Worm (Caenorhabditis elegans) whole organism, L4 larva: Measurements from ENCODE around the gene osm-8.

ENCODE experiments used
- D1046.2 ChIP-seq: fragments of 200-800 bp; sonication (Bioruptor generic); IDR thresholded peaks from 2 replicates; pipeline ENCODE4 v1.3.6; 2022; ENCODE audit warnings: missing genetic modification characterization, missing compliant biosample characterization
- F26F4.8 ChIP-seq: fragments of 200-800 bp; sonication (Bioruptor generic); conservative IDR thresholded peaks from 2 replicates; pipeline ENCODE4 v1.3.6; 2022; ENCODE audit warnings: missing genetic modification characterization, missing compliant biosample characterization
- R02D3.7 ChIP-seq: fragments of 150-350 bp; sonication (generic microtip); optimal IDR thresholded peaks from 3 replicates; lab custom pipeline; 2014; ENCODE audit warnings: missing biosample characterization, missing genetic modification characterization
- T26A8.4 ChIP-seq: fragments of 200-800 bp; sonication (Bioruptor generic); IDR thresholded peaks from 2 replicates; pipeline ENCODE4 v1.3.6; 2022; ENCODE audit warnings: missing genetic modification characterization, missing compliant biosample characterization
- Y105C5A.15 ChIP-seq: fragments of 200-800 bp; sonication (Bioruptor generic); IDR thresholded peaks from 2 replicates; pipeline ENCODE4 v1.3.6; 2022; ENCODE audit warnings: missing genetic modification characterization, missing compliant biosample characterization
- Y5F2A.4 ChIP-seq: fragments of 200-800 bp; sonication (Bioruptor generic); optimal IDR thresholded peaks from 2 replicates; lab custom pipeline; 2018; ENCODE audit warnings: mild to moderate bottlenecking, missing genetic modification characterization, missing compliant biosample characterization
- aha-1 ChIP-seq: fragments of 150-350 bp; peaks from one replicate; lab custom pipeline; 2014; ENCODE audit warnings: missing biosample characterization, missing genetic modification characterization
- aly-2 ChIP-seq: sonication (generic microtip); optimal IDR thresholded peaks from 2 replicates; lab custom pipeline; 2018; ENCODE audit warnings: missing biosample characterization, missing genetic modification characterization
- ama-1 ChIP-seq: fragments of 150-350 bp; optimal IDR thresholded peaks from 2 replicates; lab custom pipeline; 2014; ENCODE audit warnings: inconsistent platforms, mixed read lengths
- arid-1 ChIP-seq: fragments of 200-800 bp; sonication (Bioruptor generic); conservative IDR thresholded peaks from 2 replicates; pipeline ENCODE4 v1.3.6; 2022; ENCODE audit warnings: missing genetic modification reagents, missing genetic modification characterization, missing compliant biosample characterization
- ceh-20 ChIP-seq: fragments of 200-800 bp; sonication (Bioruptor generic); IDR thresholded peaks from 2 replicates; pipeline ENCODE4 v1.3.6; 2022; ENCODE audit warnings: missing genetic modification reagents, missing genetic modification characterization, missing compliant biosample characterization
- ceh-44 ChIP-seq: fragments of 200-800 bp; sonication (Bioruptor generic); IDR thresholded peaks from 2 replicates; pipeline ENCODE4 v1.3.6; 2022; ENCODE audit warnings: missing genetic modification reagents, missing genetic modification characterization, missing compliant biosample characterization
- ceh-82 ChIP-seq: sonication (generic microtip); optimal IDR thresholded peaks from 2 replicates; lab custom pipeline; 2017; ENCODE audit warnings: missing biosample characterization, missing genetic modification characterization
- cey-2 ChIP-seq: sonication (generic microtip); optimal IDR thresholded peaks from 3 replicates; lab custom pipeline; 2017; ENCODE audit warnings: missing genetic modification characterization, mild to moderate bottlenecking, missing compliant biosample characterization, antibody characterized with exemption, borderline replicate concordance; ENCODE audit not compliant: insufficient read depth
- daf-19 ChIP-seq: fragments of 200-800 bp; sonication (Bioruptor generic); conservative IDR thresholded peaks from 2 replicates; pipeline ENCODE4 v1.3.6; 2022; ENCODE audit warnings: missing genetic modification characterization, missing compliant biosample characterization
- daf-8 ChIP-seq: fragments of 200-800 bp; sonication (Bioruptor generic); IDR thresholded peaks from 2 replicates; pipeline ENCODE4 v1.3.6; 2022; ENCODE audit warnings: missing genetic modification characterization, missing compliant biosample characterization
- dmd-8 ChIP-seq: fragments of 200-800 bp; sonication (Bioruptor generic); IDR thresholded peaks from 2 replicates; pipeline ENCODE4 v1.3.6; 2022; ENCODE audit warnings: missing genetic modification characterization, missing compliant biosample characterization
- dmd-9 ChIP-seq: fragments of 200-800 bp; sonication (Bioruptor generic); IDR thresholded peaks from 2 replicates; pipeline ENCODE4 v1.3.6; 2022; ENCODE audit warnings: missing genetic modification reagents, missing genetic modification characterization, missing compliant biosample characterization
- dpl-1 ChIP-seq: fragments of 150-350 bp; optimal IDR thresholded peaks from 2 replicates; lab custom pipeline; 2014; ENCODE audit warnings: missing biosample characterization, missing genetic modification reagents, missing genetic modification characterization
- dve-1 ChIP-seq: sonication (generic microtip); optimal IDR thresholded peaks from 2 replicates; lab custom pipeline; 2017; ENCODE audit warnings: antibody characterized with exemption, mild to moderate bottlenecking, missing genetic modification characterization, missing compliant biosample characterization; ENCODE audit not compliant: insufficient read depth
- fkh-10 ChIP-seq: fragments of 150-350 bp; optimal IDR thresholded peaks from 2 replicates; lab custom pipeline; 2014; ENCODE audit warnings: missing biosample characterization, missing genetic modification reagents, missing genetic modification characterization
- hlh-11 ChIP-seq: fragments of 200-800 bp; sonication (Bioruptor generic); optimal IDR thresholded peaks from 2 replicates; lab custom pipeline; 2018; ENCODE audit warnings: mild to moderate bottlenecking, missing genetic modification characterization, missing compliant biosample characterization
- lim-7 ChIP-seq: fragments of 200-800 bp; sonication (Bioruptor generic); IDR thresholded peaks from 2 replicates; pipeline ENCODE4 v1.3.6; 2022; ENCODE audit warnings: missing genetic modification characterization, missing compliant biosample characterization
- lin-38 ChIP-seq: fragments of 200-800 bp; sonication (Bioruptor generic); IDR thresholded peaks from 2 replicates; pipeline ENCODE4 v1.3.6; 2022; ENCODE audit warnings: missing genetic modification reagents, missing genetic modification characterization, missing compliant biosample characterization
- lin-39 ChIP-seq: fragments of 150-350 bp; optimal IDR thresholded peaks from 2 replicates; lab custom pipeline; 2014; ENCODE audit warnings: missing biosample characterization, missing genetic modification reagents, missing genetic modification characterization
- lir-3 ChIP-seq: sonication (generic microtip); optimal IDR thresholded peaks from 2 replicates; lab custom pipeline; 2016; ENCODE audit warnings: mild to moderate bottlenecking, missing genetic modification characterization, missing compliant biosample characterization
- madf-9 ChIP-seq: fragments of 200-800 bp; sonication (Bioruptor generic); conservative IDR thresholded peaks from 2 replicates; pipeline ENCODE4 v1.3.6; 2022; ENCODE audit warnings: missing genetic modification reagents, missing genetic modification characterization, missing compliant biosample characterization
- mdl-1 ChIP-seq, 2 experiments: fragments of 150-350 bp in 1 of 2; sonication (generic microtip) in 1 of 2; optimal IDR thresholded peaks; 2 replicates each; lab custom pipeline; 2014 to 2017; ENCODE audit warnings: missing biosample characterization in 2 of 2, missing genetic modification characterization in 2 of 2
- nhr-111 ChIP-seq: fragments of 200-800 bp; sonication (Bioruptor generic); optimal IDR thresholded peaks from 2 replicates; lab custom pipeline; 2018; ENCODE audit warnings: mild to moderate bottlenecking, missing genetic modification characterization, missing compliant biosample characterization
- nhr-237 ChIP-seq: sonication (generic microtip); optimal IDR thresholded peaks from 2 replicates; lab custom pipeline; 2017; ENCODE audit warnings: missing biosample characterization, missing genetic modification characterization
- nhr-48 ChIP-seq: sonication (generic microtip); optimal IDR thresholded peaks from 2 replicates; lab custom pipeline; 2016; ENCODE audit warnings: mild to moderate bottlenecking, missing genetic modification characterization, missing compliant biosample characterization
- nhr-76 ChIP-seq: fragments of 150-350 bp; optimal IDR thresholded peaks from 2 replicates; lab custom pipeline; 2014; ENCODE audit warnings: missing biosample characterization, missing genetic modification characterization
- pha-4 ChIP-seq, 2 experiments: fragments of 150-350 bp in 1 of 2; fragments of 200-800 bp in 1 of 2; sonication (Bioruptor generic) in 1 of 2; IDR thresholded peaks in 1 of 2; optimal IDR thresholded peaks in 1 of 2; 2 replicates each; pipeline versions ENCODE4 v1.3.6 to Lab custom; 2014 to 2022; ENCODE audit warnings: missing genetic modification characterization in 2 of 2, missing genetic modification reagents in 2 of 2, missing biosample characterization in 1 of 2, missing compliant biosample characterization in 1 of 2
- rbr-2 ChIP-seq: sonication (generic microtip); optimal IDR thresholded peaks from 2 replicates; lab custom pipeline; 2016; ENCODE audit warnings: missing genotype, missing genetic modification characterization, missing compliant biosample characterization
- saeg-2 ChIP-seq: fragments of 200-800 bp; sonication (Bioruptor generic); IDR thresholded peaks from 2 replicates; pipeline ENCODE4 v1.3.6; 2022; ENCODE audit warnings: missing genetic modification reagents, missing genetic modification characterization, missing compliant biosample characterization
- spr-3 ChIP-seq: fragments of 200-800 bp; sonication (Bioruptor generic); optimal IDR thresholded peaks from 2 replicates; lab custom pipeline; 2018; ENCODE audit warnings: mild to moderate bottlenecking, missing genetic modification characterization, missing compliant biosample characterization
- tag-97 ChIP-seq: fragments of 200-800 bp; sonication (Bioruptor generic); IDR thresholded peaks from 2 replicates; pipeline ENCODE4 v1.3.6; 2022; ENCODE audit warnings: missing genetic modification characterization, missing compliant biosample characterization
- tra-1 ChIP-seq: fragments of 200-800 bp; sonication (Bioruptor generic); IDR thresholded peaks from 2 replicates; pipeline ENCODE4 v1.3.6; 2022; ENCODE audit warnings: missing genetic modification reagents, missing genetic modification characterization, missing compliant biosample characterization
- unc-62 ChIP-seq, 3 experiments: fragments of 150-350 bp in 1 of 3; sonication (generic microtip); optimal IDR thresholded peaks in 2 of 3; peaks in 1 of 3; 1 replicate in 1 of 3; 2 replicates in 2 of 3; lab custom pipeline; 2014 to 2017; ENCODE audit warnings: missing biosample characterization in 3 of 3, missing genetic modification characterization in 3 of 3, missing genetic modification reagents in 3 of 3, missing genotype in 1 of 3

The osm-8 gene

DNA sequence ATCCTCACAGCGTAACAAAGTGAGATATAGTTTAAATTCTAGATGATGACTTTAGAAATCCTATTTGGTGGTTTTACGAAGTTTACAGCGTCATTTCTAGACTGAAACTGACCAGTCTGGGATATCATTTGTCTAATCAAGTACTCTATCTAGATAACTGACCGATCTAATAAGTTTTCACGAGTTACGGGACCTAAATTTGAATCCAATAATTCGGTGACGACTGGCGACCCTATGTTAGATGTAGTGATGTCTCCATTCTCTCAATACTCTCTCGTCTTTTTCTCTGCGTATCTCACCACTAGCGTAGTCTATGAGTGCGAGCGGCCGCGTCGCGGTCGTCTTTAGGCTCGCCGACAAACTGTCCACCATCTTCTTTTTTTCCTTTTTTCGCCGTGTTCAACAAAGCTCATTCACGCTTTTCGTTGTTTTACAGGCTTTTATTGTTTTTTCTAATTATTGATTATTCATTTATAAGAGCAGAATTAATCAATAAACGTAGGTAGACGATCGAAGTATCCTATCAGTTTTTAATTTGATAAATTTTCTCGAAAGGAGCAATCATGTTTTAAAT is 10.2 kb upstream of the osm-8 start (continued):
- TF ChIP-seq cey-2 (no peak), ceh-20 (GFP tag; lab: Robert Waterston, UW) (no peak), R02D3.7 (tag; lab: Kevin White, UChicago) (no peak), Y105C5A.15 (GFP tag; lab: Robert Waterston, UW) (no peak), spr-3 (no peak), D1046.2 (GFP tag; lab: Robert Waterston, UW) (no peak), lir-3 (no peak), fkh-10 (no peak), nhr-76 (tag; lab: Kevin White, UChicago) (no peak), tra-1 (GFP tag; lab: Robert Waterston, UW) (no peak), arid-1 (GFP tag; lab: Robert Waterston, UW) (no peak), dmd-8 (GFP tag; lab: Robert Waterston, UW) (no peak), dmd-9 (GFP tag; lab: Robert Waterston, UW) (no peak), F26F4.8 (GFP tag; lab: Robert Waterston, UW) (no peak), nhr-237 (tag; lab: Kevin White, UChicago) (no peak), hlh-11 (tag; lab: Kevin White, UChicago) (peak; percentile 12), tag-97 (GFP tag; lab: Robert Waterston, UW) (no peak), ceh-82 (tag; lab: Kevin White, UChicago) (no peak), pha-4 (GFP tag; IDR thresholded peaks at IDR 0.05; lab: Robert Waterston, UW) (no peak), pha-4 (tag; optimal IDR thresholded peaks at IDR 0.05; lab: Kevin White, UChicago) (no peak), dpl-1 (GFP tag; lab: Kevin White, UChicago) (no peak), ceh-44 (no peak), ama-1 (lab: Kevin White, UChicago) (peak; percentile 62), lim-7 (GFP tag; lab: Robert Waterston, UW) (no peak), nhr-48 (no peak), aly-2 (tag; lab: Kevin White, UChicago) (no peak)

DNA sequence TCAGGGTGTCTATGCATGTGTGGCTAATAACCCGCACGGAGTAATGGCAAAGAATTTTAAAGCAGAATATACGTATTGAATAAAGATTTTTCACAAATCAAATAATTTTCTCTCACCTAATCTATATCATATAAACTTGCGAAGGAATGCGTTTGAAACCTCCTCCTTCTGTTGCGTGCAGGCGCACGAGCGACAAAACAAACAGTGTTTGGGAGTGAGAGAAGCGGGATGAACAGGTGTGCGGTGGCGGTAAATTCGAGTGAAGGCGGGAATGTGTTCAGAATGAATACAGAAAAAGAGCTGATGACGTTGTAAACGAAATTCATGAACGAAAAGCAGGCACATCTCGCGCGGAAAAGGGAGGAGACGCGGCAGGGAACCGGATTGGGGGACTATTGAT is 9.1 kb upstream of the osm-8 start:
- peak; percentile 21 for TF ChIP-seq hlh-11 (tag; lab: Kevin White, UChicago)
- TF ChIP-seq mdl-1 (tag; optimal IDR thresholded peaks at IDR 0.05; lab: Kevin White, UChicago) = no peak
- no peak for TF ChIP-seq rbr-2 (tag; lab: Kevin White, UChicago)
- peak; percentile 47 for TF ChIP-seq aha-1 (tag; lab: Kevin White, UChicago)

DNA sequence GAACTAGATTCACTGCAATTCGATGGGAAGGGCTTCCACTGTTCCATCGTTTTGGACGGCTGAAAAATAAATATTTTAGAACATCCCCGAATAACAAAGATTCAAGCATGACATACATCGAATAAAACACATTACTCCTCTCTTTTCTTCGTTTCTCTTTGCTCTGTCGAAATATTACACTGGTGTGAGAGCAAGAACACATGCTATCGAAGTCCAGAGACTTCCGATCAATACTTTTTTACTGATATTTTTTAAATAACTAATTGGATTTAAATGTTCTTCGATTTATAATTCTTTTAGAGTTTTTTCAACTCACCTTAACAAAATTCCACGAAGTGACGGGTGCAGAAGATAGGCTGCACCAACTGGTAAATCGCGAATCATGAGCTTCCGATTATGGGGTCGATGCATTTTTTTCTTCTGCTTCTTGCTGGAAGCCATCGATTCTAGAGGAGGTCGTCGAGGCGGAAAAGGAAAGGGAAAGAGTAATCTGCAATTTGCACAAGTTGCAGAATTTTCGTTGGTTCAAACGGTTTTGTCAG is 8.1 kb upstream of the osm-8 start, which contains the start of the genes oig-4 and R07G3.7:
oig-4 (plus strand) TSS at position 301 of the 542 bp plus-strand sequence.
R07G3.7 (minus strand) TSS at position 492 of the 542 bp plus-strand sequence.
- TF ChIP-seq unc-62 (GFP tag; optimal IDR thresholded peaks at IDR 0.05 in 1 of 2; lab: Kevin White, UChicago) = no peak
- no peak for TF ChIP-seq unc-62 (tag; optimal IDR thresholded peaks at IDR 0.05; lab: Kevin White, UChicago)
- TF ChIP-seq lin-38 (GFP tag; lab: Robert Waterston, UW) = no peak
- no peak for TF ChIP-seq nhr-237 (tag; lab: Kevin White, UChicago)
- no peak for TF ChIP-seq F26F4.8 (GFP tag; lab: Robert Waterston, UW)
- TF ChIP-seq Y105C5A.15 (GFP tag; lab: Robert Waterston, UW) = no peak
- TF ChIP-seq madf-9 (GFP tag; lab: Robert Waterston, UW) = no peak
- TF ChIP-seq tra-1 (GFP tag; lab: Robert Waterston, UW) = no peak
- TF ChIP-seq dve-1 = no peak
- no peak for TF ChIP-seq lim-7 (GFP tag; lab: Robert Waterston, UW)
- no peak for TF ChIP-seq nhr-111 (GFP tag; lab: Kevin White, UChicago)
- TF ChIP-seq T26A8.4 = no peak
- TF ChIP-seq lin-39 = no peak
- no peak for TF ChIP-seq Y5F2A.4 (GFP tag; lab: Kevin White, UChicago)
- TF ChIP-seq aly-2 (tag; lab: Kevin White, UChicago) = no peak
- TF ChIP-seq daf-19 = no peak
- no peak for TF ChIP-seq saeg-2 (GFP tag; lab: Robert Waterston, UW)
- no peak for TF ChIP-seq daf-8 (GFP tag; lab: Robert Waterston, UW)
